Fruit fly (Drosophila melanogaster) whole organism: ENCODE results near the gene Tsp29Fa.
A peak's percentile ranks its signal among the peaks of the same experiment; 100 is the strongest.

Experiments
- CG8478 ChIP-seq: fragments of >200 bp; optimal IDR thresholded peaks from 2 replicates; lab custom pipeline; 2018; ENCODE audit warnings: inconsistent platforms
- Dll ChIP-seq: fragments of >200 bp; optimal IDR thresholded peaks from 2 replicates; lab custom pipeline; 2017
- EcR ChIP-seq, 2 experiments: fragments of >200 bp; optimal IDR thresholded peaks; 2 replicates each; lab custom pipeline; 2017; ENCODE audit warnings: missing biosample characterization in 2 of 2, missing genetic modification characterization in 2 of 2, missing genetic modification reagents in 2 of 2
- pan ChIP-seq: fragments of >200 bp; optimal IDR thresholded peaks from 2 replicates; lab custom pipeline; 2017
- psq ChIP-seq: fragments of >200 bp; optimal IDR thresholded peaks from 2 replicates; lab custom pipeline; 2017
- usp ChIP-seq: fragments of >200 bp; optimal IDR thresholded peaks from 2 replicates; lab custom pipeline; 2017; ENCODE audit warnings: missing biosample characterization, missing genetic modification characterization, mixed read lengths

Gene Tsp29Fa

DNA sequence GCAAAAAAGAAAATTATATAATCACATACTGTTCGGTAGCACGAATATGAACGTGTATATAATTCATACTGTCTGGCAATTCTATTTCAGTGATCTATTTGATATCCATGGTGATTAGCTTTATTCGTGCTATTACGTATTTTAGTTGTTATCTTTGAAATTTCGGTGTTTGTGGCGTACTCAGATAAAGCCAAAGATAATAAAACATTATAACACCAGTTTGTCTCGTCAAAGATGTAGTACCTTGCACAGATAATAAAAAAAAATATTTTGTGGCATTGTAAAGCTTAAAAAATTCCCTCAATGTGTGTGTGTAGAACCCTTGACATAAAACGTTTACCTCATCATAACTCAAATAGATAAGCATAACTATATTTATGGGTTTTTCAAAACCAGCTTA is 14.2 kb downstream of the Tsp29Fa start:
- no peak for TF ChIP-seq CG8478 (lab: Kevin White, UChicago)
- TF ChIP-seq pan (lab: Kevin White, UChicago): no peak

DNA sequence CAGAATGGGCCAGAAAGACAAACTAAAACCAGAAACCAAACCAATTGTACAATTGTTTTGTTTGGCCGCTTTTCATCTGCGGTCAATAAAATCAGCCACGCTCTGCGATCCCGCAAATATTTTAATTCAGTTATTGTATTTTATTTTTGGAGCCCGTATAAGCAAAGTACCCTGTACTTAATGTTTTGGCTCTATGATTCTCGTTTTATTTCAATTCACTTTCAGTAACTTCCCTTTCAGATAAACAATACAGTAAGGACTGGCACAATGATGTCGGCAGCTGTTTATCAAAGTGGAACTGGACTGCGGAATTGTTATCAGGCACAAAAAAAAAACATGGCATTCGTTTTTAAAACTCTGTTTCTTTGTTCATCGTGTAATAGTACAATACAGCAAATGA is 14.9 kb downstream of the Tsp29Fa start:
- TF ChIP-seq EcR (GFP tag; optimal IDR thresholded peaks at IDR 0.05; lab: Kevin White, UChicago) (no peak), usp (no peak), CG8478 (lab: Kevin White, UChicago) (no peak), psq (lab: Kevin White, UChicago) (no peak), pan (lab: Kevin White, UChicago) (no peak), Dll (lab: Kevin White, UChicago) (no peak)

DNA sequence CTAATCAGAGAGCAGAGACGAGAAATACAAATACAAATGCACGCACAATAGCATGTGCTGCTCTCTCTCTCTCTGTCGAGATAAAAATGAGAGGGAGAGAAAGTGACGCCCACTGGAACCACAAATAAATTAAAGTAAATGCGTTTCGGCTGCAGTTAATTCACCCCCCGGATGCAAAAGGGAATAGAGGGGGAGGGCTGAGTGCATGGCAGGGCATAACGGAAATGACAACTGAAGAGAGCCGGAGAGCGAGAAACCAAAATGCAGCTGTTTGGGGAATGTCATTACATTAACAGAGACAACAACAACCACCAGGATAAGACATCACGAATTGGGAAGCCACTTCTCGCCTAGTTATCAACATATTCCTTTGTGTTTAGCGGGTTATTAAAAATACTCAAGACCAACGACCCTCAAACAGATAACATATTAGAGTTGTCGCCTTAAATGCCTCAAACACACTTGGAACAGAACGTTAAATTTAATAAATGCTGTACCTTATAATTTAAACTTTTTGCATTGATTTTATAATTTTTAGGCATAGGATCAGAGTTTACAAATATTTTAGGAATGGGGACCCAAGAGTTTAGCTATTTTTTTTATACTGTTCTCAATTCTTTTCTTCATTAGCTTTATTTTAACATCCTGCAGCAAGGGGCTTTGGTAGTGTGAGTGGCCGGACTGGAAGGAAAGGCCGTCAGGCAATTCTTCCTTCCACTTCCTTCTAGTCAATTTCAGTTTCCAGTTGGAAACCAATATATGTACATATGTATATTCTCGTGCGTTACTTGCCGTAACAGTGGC is 16.4 kb downstream of the Tsp29Fa start:
- TF ChIP-seq psq (lab: Kevin White, UChicago) (no peak), usp (no peak), pan (lab: Kevin White, UChicago) (no peak)

DNA sequence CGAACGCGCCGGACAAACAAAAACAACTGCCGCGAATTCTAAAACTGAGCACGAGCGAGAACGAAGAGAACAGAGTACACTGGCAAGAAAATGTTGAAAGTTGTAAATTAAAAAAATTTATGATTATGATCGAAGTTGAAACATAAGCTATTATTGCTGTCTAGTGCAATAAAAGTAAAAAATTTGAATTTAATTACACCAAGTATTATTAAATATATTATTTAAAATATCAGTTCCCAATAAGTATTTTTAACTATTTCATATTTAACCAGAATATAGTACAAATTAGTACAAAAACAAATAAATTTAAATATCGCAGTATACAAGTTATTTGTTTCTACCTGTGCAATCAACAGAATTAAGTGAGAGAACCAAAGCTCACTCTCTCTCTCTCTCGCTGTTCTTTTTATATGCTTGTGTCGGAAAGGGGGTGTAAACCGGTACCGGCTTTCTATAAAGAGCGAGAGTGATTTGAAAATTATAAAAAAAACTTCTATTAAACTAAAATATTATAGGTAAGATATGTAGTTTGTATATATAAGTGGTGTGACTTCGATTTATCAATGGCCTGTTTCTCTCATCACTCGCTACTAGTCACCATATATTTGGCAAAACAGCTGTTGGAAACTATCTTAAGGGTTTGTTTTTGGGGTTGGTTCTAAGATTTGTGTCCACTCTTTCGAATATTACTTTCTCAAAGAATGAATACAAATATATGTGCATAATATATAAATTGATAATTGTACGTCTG is 17.6 kb downstream of the Tsp29Fa start, which contains the start of gene C1GalTA:
Gene C1GalTA (minus strand): TSS at position 33 of the 751 bp plus-strand sequence.
- no peak for TF ChIP-seq Dll (lab: Kevin White, UChicago)
- no peak for TF ChIP-seq EcR (GFP tag; optimal IDR thresholded peaks at IDR 0.05; lab: Kevin White, UChicago)
- no peak for TF ChIP-seq pan (lab: Kevin White, UChicago)
- no peak for TF ChIP-seq psq (lab: Kevin White, UChicago)
- TF ChIP-seq CG8478 (lab: Kevin White, UChicago): no peak
- TF ChIP-seq usp: no peak

DNA sequence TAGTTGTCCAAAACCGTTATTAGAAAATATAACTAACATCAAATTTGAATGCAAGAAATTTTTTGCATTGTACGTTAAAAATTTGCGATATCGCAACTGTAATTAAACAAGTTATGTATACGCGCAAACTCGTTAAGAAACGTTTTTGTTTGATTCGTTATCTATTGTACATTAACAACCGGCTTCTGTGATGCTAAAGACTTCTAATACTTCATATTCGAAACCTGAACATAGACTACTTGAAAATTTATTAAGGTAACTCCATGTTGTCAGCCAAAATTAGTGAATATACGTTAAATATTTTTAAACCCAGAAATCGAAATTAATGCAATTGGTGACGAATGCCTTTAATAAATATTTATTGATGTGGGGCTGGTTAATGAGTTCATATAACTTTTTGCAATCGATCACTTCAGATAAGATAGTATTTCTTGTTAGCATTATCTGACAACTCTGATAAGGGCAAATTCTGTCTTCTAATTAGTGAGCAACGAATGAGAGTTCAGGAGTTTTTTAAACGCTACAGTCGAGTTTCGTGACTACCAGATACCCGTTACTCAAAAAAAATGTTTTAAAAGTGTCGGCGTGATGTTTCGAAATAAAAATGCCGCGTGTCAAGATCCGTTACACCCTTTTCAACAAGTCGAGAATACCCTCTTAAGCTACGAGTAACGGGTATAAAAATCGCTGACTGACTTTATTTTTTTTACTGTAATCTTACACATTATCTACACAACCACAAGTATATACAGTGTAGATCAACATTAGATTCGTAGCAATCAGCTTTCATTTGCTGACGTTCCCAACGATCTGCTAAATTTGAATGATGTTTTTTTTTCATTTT is 18.7 kb downstream of the Tsp29Fa start:
- TF ChIP-seq EcR (GFP tag; optimal IDR thresholded peaks at IDR 0.05; lab: Kevin White, UChicago): no peak
- TF ChIP-seq CG8478 (lab: Kevin White, UChicago): no peak
- TF ChIP-seq pan (lab: Kevin White, UChicago): peak; percentile 71
- TF ChIP-seq psq (lab: Kevin White, UChicago): no peak

DNA sequence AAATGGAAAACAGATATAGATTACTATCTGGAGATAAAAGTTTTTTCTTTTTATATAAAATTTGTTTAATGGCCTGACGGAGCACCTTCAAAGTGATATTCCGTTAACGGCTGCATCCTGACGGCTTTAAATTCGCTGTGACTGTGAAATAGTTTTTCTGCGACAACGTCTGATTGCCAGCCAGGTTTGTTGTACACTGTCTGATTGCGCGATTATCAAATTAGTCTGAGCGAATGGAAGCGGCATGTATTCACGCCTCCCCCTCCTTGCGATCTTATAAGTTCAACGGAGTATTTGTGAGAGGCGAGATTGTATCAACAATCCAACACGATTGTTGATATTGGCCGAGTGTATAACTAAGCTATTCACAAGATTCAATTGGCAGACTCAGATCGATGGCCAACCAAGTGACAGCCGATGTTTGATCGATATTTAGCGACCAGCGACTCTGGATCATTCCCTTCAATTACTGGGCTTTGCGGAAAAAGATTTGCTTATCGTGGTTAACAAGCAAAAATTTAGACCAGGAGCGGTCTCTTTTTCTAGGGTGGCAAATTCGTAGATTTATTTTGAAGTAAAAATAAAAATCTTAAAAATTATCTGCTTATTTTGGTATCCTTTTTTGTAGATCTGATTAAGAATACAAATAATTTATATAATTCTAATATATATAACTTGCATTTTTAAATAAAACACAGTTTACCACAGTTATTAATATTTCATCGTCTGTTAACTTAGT is 22.0 kb downstream of the Tsp29Fa start:
- TF ChIP-seq pan (lab: Kevin White, UChicago): no peak
- no peak for TF ChIP-seq usp
- no peak for TF ChIP-seq psq (lab: Kevin White, UChicago)
- no peak for TF ChIP-seq EcR (GFP tag; optimal IDR thresholded peaks at IDR 0.05; lab: Kevin White, UChicago)
- TF ChIP-seq CG8478 (lab: Kevin White, UChicago): no peak
- no peak for TF ChIP-seq Dll (lab: Kevin White, UChicago)

DNA sequence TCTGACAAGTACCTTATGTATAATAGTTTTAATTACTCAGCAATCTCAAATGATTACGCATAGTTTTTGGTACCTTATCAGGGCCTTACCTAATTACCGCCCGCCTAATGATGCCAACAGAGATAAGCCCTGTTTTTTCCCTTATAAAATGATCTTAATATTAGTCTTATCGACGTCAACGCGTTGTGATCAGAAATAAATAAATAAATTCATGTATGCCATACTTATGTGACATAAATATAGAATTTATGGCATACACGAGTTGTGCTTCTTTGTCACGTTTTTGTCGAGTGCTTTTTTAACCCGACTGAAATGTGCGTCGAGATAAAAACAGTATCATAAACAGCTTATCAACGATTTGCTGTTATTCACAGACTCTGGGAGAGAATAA is 22.6 kb downstream of the Tsp29Fa start:
- no peak for TF ChIP-seq CG8478 (lab: Kevin White, UChicago)
- TF ChIP-seq Dll (lab: Kevin White, UChicago): no peak
- TF ChIP-seq psq (lab: Kevin White, UChicago): no peak
- no peak for TF ChIP-seq pan (lab: Kevin White, UChicago)
- no peak for TF ChIP-seq usp
- TF ChIP-seq EcR (GFP tag; optimal IDR thresholded peaks at IDR 0.05; lab: Kevin White, UChicago): no peak

DNA sequence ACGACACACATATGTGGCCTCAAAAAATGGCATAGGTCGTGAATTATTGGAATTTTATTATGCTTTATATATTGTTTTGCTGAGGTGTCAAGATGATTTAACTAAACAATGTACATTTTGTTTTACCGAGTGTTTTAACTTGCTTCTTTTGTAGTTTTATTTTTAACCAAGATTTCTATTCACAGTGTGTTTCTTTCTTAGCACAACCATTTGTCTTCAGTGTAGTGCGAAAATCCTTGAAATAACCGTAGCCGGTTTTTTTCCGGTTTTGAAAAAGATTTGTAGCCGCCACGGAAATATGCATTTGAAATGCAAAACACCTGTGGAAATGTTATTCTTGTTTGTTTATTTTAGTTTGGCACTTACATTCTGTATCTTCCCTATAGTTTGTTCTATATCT is 23.4 kb downstream of the Tsp29Fa start:
- TF ChIP-seq CG8478 (lab: Kevin White, UChicago) (no peak), psq (lab: Kevin White, UChicago) (no peak), Dll (lab: Kevin White, UChicago) (no peak), usp (no peak), EcR (GFP tag; optimal IDR thresholded peaks at IDR 0.05; lab: Kevin White, UChicago) (no peak), pan (lab: Kevin White, UChicago) (no peak)

DNA sequence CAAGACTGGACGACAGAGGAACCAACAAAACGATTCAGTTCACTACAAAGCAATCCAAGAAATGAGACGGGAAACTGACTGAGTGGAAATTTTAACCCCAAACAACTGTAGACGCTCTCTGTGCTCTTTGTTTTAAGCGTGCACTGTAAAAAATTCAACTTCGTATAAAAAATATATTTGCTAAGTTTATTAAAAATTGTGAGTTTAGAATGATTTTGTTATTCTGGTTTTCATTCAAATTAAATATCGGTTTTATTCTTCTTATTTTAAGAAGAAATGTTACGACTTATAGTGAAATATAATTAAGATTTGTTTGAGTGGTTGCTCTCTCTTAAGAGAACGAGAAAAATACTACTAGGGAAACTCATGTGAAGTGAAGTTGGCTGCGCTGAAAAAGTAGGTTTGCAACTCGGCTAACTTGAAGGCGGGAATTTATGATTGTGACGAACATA is 24.3 kb downstream of the Tsp29Fa start:
- no peak for TF ChIP-seq EcR (GFP tag; optimal IDR thresholded peaks at IDR 0.05; lab: Kevin White, UChicago)
- no peak for TF ChIP-seq psq (lab: Kevin White, UChicago)
- no peak for TF ChIP-seq usp
- no peak for TF ChIP-seq pan (lab: Kevin White, UChicago)
- TF ChIP-seq CG8478 (lab: Kevin White, UChicago): no peak
- no peak for TF ChIP-seq Dll (lab: Kevin White, UChicago)

DNA sequence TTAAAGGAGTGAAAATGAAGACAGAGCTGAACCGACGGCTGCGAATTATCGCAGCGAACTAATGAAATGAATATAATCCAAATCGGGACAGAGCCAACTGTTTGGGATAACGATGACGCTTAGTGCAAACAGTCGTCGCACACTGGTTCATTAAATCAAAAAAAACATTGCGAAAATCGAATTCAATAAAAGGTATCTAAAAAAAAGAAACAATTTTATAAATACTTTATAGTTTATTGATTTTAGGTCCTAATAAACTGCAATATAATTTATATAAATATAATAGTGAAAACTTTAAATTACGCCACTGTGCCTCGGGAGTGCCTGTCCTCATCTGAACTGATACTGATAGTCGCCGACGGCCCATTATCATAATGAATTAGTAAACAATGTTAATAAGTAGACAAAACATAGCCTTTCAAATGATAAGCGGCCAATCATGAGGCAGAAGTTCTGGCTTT is 25.3 kb downstream of the Tsp29Fa start, which contains the start of gene CG31886:
Gene CG31886 (minus strand): TSS at position 51 of the 461 bp plus-strand sequence.
- TF ChIP-seq CG8478 (lab: Kevin White, UChicago) (no peak), usp (no peak), EcR (GFP tag; optimal IDR thresholded peaks at IDR 0.05; lab: Kevin White, UChicago) (no peak), pan (lab: Kevin White, UChicago) (no peak), Dll (lab: Kevin White, UChicago) (no peak), psq (lab: Kevin White, UChicago) (no peak)
